Worm (Caenorhabditis elegans): ENCODE measurements around the gene cut-6.

cut-6 gene

DNA sequence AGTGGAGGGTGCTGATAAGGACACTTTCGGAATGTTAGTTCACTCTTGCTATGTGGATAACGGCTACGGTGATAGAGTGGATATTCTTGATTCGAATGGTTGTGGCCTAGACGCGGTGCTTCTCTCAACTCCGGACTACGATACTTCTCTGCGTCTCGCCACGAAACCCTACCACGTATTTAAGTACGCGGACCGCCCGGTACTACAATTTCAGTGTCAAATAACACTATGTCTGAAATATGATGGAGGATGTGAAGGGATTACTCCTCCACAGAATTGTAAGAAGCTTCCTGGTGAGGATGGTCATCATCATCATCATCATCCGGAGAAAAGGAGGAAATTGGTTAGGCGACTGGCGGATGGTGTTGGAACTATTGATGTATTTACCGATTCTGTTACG is 3.7 kb downstream of the cut-6 start:
- TF ChIP-seq T20F7.1 (GFP tag; optimal IDR thresholded peaks at IDR 0.05) (no peak), aha-1 (tag) (peak; percentile 93)

DNA sequence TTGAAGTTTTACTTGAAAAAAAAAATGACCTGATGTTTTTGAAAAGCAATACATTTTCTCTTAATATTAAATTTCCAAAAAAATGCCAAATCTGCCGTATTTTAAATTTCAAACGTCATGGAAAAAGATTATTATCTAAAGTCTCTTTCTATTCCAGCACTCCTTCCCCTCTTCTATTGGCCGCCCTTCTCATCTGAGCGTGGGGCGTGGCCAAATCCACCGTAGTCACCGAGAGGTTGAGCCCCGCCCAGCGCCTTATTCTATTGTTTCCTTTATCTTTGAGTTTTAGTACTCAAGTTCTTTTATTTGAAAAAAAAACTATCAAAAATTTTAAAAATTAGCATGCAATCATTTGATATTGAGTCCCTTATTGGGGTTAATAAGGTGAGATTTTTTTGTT is 8.8 kb downstream of the cut-6 start, which contains the start of gene vab-7:
Gene vab-7 (plus strand): TSS at position 301 of the 400 bp plus-strand sequence.
- TF ChIP-seq ztf-11 (tag; optimal IDR thresholded peaks at IDR 0.05), result no peak
- no peak for TF ChIP-seq ceh-82 (tag; optimal IDR thresholded peaks at IDR 0.05)
- TF ChIP-seq ama-1 (optimal IDR thresholded peaks at IDR 0.05), result no peak
- no peak for TF ChIP-seq zip-11 (GFP tag; IDR thresholded peaks at IDR 0.05)

DNA sequence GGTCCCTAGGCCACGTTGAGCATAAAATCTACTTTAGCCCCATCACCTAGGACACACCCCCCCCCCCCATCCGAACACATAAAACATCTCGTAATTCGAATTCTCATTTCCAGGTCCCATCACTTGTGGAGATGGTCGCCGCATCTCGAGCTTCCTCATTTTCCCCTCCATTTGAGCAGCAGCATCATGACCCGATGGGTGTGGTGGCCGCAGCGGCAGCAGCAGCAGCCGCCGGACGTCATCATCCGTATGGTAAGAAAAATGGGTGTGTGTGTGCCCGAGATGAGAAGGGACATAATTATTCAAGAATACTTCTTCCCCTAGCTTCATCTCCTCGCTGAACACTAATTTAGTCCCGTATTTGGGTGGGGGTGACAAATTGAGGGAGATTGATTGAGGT is 10.2 kb downstream of the cut-6 start:
- TF ChIP-seq hif-1 (tag; optimal IDR thresholded peaks at IDR 0.05) (no peak), Y5F2A.4 (GFP tag; optimal IDR thresholded peaks at IDR 0.05) (no peak), jun-1 (tag; optimal IDR thresholded peaks at IDR 0.05) (no peak), mxl-2 (GFP tag; conservative IDR thresholded peaks at IDR 0.05) (no peak), set-16 (GFP tag; IDR thresholded peaks at IDR 0.05) (peak; percentile 68)

DNA sequence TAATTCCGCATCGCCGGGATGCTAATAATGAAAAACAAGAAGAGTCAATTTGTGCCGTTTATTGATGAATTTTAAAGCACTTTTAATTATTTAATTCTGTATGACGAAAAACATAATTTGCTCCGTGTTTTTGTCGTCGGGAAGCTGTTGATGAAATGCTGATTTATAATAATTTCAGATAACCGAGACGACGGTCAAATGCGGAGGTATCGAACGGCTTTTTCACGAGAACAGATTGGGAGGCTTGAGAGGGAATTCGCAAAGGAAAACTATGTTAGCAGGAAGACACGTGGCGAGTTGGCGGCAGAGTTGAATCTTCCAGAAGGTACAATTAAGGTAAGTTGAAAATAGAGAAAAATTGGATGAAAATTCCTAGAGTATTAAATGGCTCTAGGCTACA is 12.3 kb downstream of the cut-6 start:
- TF ChIP-seq ZK546.5 (tag; optimal IDR thresholded peaks at IDR 0.05), result no peak
- peak in 1 of 2 experiments; percentile 96 for TF ChIP-seq unc-62 (GFP tag; optimal IDR thresholded peaks at IDR 0.05 in 1 of 2)
- TF ChIP-seq unc-62 (tag; optimal IDR thresholded peaks at IDR 0.05), result no peak
- no peak for TF ChIP-seq zip-2 (tag; optimal IDR thresholded peaks at IDR 0.05)
- no peak for TF ChIP-seq ztf-11 (tag; optimal IDR thresholded peaks at IDR 0.05)
- no peak for TF ChIP-seq nhr-111 (GFP tag; optimal IDR thresholded peaks at IDR 0.05)
- TF ChIP-seq aha-1 (tag), result peak; percentile 1

DNA sequence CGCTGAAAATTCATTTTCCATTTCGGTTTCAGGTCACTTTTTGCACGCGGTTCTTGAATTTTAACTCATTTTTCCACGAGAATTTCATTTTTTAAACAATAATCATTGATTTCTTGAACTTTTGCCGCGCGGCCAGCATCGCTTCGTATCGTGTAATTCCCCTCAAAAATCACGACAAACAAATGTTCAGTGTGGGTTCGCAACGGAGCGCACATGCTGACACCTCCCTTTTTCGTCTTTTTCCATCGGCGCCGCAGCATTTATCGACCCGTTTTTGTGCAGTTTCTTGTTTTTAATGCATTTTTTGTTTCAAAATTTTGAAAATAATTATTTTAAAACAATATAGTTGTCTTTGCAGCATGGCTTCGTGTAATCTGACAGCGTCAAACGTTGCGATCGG is 19.6 kb downstream of the cut-6 start, which contains the start of gene M142.5:
Gene M142.5 (plus strand): TSS at position 352 of the 400 bp plus-strand sequence.
- TF ChIP-seq saeg-2 (GFP tag; IDR thresholded peaks at IDR 0.05), result no peak
- no peak for TF ChIP-seq hlh-30 (tag; optimal IDR thresholded peaks at IDR 0.05; ENCODE audit: insufficient read depth)
- no peak for TF ChIP-seq ceh-44 (GFP tag; IDR thresholded peaks at IDR 0.05)
- no peak for TF ChIP-seq unc-62 (GFP tag; optimal IDR thresholded peaks at IDR 0.05 in 1 of 2)
- TF ChIP-seq unc-62 (tag; optimal IDR thresholded peaks at IDR 0.05), result no peak
- peak; percentile 26 for TF ChIP-seq dpl-1 (GFP tag; optimal IDR thresholded peaks at IDR 0.05)
- peak in 1 of 2 experiments; percentile 50 for TF ChIP-seq lsy-2 (tag; optimal IDR thresholded peaks at IDR 0.05)
- TF ChIP-seq nhr-48 (tag; optimal IDR thresholded peaks at IDR 0.05), result no peak
- no peak for TF ChIP-seq ceh-20 (GFP tag; IDR thresholded peaks at IDR 0.05)
- peak; percentile 90 for TF ChIP-seq lin-38 (GFP tag; IDR thresholded peaks at IDR 0.05)
- TF ChIP-seq ZK546.5 (tag; optimal IDR thresholded peaks at IDR 0.05), result no peak
- no peak for TF ChIP-seq unc-130 (GFP tag; optimal IDR thresholded peaks at IDR 0.05)
- no peak for TF ChIP-seq unc-39 (tag; optimal IDR thresholded peaks at IDR 0.05)
- TF ChIP-seq Y5F2A.4 (GFP tag; optimal IDR thresholded peaks at IDR 0.05), result no peak
- TF ChIP-seq aly-2 (tag; optimal IDR thresholded peaks at IDR 0.05), result no peak
- TF ChIP-seq mes-2 (tag; optimal IDR thresholded peaks at IDR 0.05; ENCODE audit: poor library complexity, severe bottlenecking), result peak; percentile 60
- no peak for TF ChIP-seq Y48G9A.11 (GFP tag; IDR thresholded peaks at IDR 0.05)

DNA sequence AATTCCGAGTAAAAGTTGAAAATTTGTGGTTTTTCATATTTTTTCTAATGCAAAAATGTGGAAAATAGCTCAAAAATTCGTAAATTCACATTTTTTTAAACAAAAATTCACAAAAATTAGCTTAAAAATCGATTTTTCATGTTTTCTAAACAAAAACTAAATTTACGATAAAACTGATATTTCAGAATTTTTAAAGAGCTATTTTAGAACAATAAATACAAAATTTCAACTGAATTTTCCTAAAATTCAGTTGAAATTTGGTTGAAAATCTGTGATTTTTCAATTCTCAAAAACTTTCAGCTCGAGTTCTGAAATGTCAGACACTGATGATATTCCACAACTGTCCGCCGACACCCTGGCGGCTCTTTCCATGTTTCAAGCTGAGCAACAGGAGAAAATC is 22.1 kb downstream of the cut-6 start, which contains the start of gene M142.8:
Gene M142.8 (plus strand): TSS at position 301 of the 400 bp plus-strand sequence.
- no peak for TF ChIP-seq saeg-2 (GFP tag; IDR thresholded peaks at IDR 0.05)

ce11 chrIII:10935944-10936343 is 24.7 kb downstream of the cut-6 start, which contains the start of gene rle-1:
TSS of gene rle-1 (plus strand) at chrIII:10936244.
- TF ChIP-seq Y75B8A.6 (GFP tag; IDR thresholded peaks at IDR 0.05) (no peak), lim-7 (GFP tag; IDR thresholded peaks at IDR 0.05) (no peak), hif-1 (tag; optimal IDR thresholded peaks at IDR 0.05) (no peak), ztf-11 (tag; optimal IDR thresholded peaks at IDR 0.05) (no peak), mdl-1 (tag; optimal IDR thresholded peaks at IDR 0.05) (no peak), T20F7.1 (GFP tag; optimal IDR thresholded peaks at IDR 0.05) (no peak), ceh-62 (tag; optimal IDR thresholded peaks at IDR 0.05) (no peak), nhr-76 (tag; optimal IDR thresholded peaks at IDR 0.05) (no peak), F10B5.3 (tag; optimal IDR thresholded peaks at IDR 0.05) (no peak), ceh-32 (tag; optimal IDR thresholded peaks at IDR 0.05; ENCODE audit: poor library complexity) (no peak), pha-4 (GFP tag; IDR thresholded peaks at IDR 0.05) (no peak), pha-4 (tag; optimal IDR thresholded peaks at IDR 0.05) (no peak), tra-1 (GFP tag; IDR thresholded peaks at IDR 0.05) (no peak), lin-1 (GFP tag; IDR thresholded peaks at IDR 0.05) (no peak), zip-2 (tag; optimal IDR thresholded peaks at IDR 0.05) (no peak)

Data from whole organism, L4 larva.